Fruit fly (Drosophila melanogaster) whole organism, pupa: ENCODE data around the gene CG15046.
A peak's percentile ranks its signal among the peaks of the same experiment; 100 is the strongest.

Experiments
- CG10348 ChIP-seq: fragments of 200-800 bp; sonication (Bioruptor generic); IDR thresholded peaks from 2 replicates; pipeline ENCODE4 v1.3.6; 2022; ENCODE audit warnings: missing biosample characterization, missing genetic modification characterization
- CG12605 ChIP-seq: fragments of 200-800 bp; sonication (Bioruptor generic); IDR thresholded peaks from 2 replicates; pipeline ENCODE4 v1.3.6; 2022; ENCODE audit warnings: missing biosample characterization, missing genetic modification characterization
- CG13204 ChIP-seq: fragments of 200-800 bp; sonication (Bioruptor generic); optimal IDR thresholded peaks from 2 replicates; lab custom pipeline; 2018; ENCODE audit warnings: missing biosample characterization, mild to moderate bottlenecking, missing genetic modification characterization, moderate library complexity
- CG14655 ChIP-seq: fragments of 200-800 bp; sonication (Bioruptor generic); optimal IDR thresholded peaks from 3 replicates; lab custom pipeline; 2017; ENCODE audit warnings: mild to moderate bottlenecking, missing biosample characterization, missing genetic modification reagents, missing genetic modification characterization
- CG15710 ChIP-seq: fragments of 200-800 bp; sonication (Bioruptor generic); optimal IDR thresholded peaks from 2 replicates; lab custom pipeline; 2018; ENCODE audit warnings: missing biosample characterization, mild to moderate bottlenecking, missing genetic modification characterization, moderate library complexity
- CG17806 ChIP-seq: fragments of 200-800 bp; sonication (Bioruptor generic); optimal IDR thresholded peaks from 2 replicates; lab custom pipeline; 2018; ENCODE audit warnings: missing biosample characterization, mild to moderate bottlenecking, missing genetic modification characterization, moderate library complexity
- CG32121 ChIP-seq: fragments of 200-800 bp; sonication (Bioruptor generic); IDR thresholded peaks from 2 replicates; pipeline ENCODE4 v1.3.6; 2022; ENCODE audit warnings: missing biosample characterization, missing genetic modification characterization
- CG34367 ChIP-seq: fragments of 200-800 bp; sonication (Bioruptor generic); optimal IDR thresholded peaks from 2 replicates; lab custom pipeline; 2018; ENCODE audit warnings: missing biosample characterization, mild to moderate bottlenecking, missing genetic modification characterization
- CG4496 ChIP-seq: fragments of 200-800 bp; sonication (Bioruptor generic); IDR thresholded peaks from 3 replicates; pipeline ENCODE4 v1.3.6; 2022; ENCODE audit warnings: missing biosample characterization, missing genetic modification characterization
- CG8159 ChIP-seq: fragments of 200-800 bp; sonication (Bioruptor generic); optimal IDR thresholded peaks from 3 replicates; lab custom pipeline; 2018; ENCODE audit warnings: missing biosample characterization, mild to moderate bottlenecking, missing genetic modification characterization, moderate library complexity
- CG8301 ChIP-seq: fragments of 200-800 bp; sonication (Bioruptor generic); optimal IDR thresholded peaks from 2 replicates; lab custom pipeline; 2018; ENCODE audit warnings: missing biosample characterization, mild to moderate bottlenecking, missing genetic modification characterization
- CG9948 ChIP-seq: fragments of 200-800 bp; sonication (Bioruptor generic); optimal IDR thresholded peaks from 2 replicates; lab custom pipeline; 2018; ENCODE audit warnings: missing biosample characterization, mild to moderate bottlenecking, missing genetic modification characterization, moderate library complexity
- D1 ChIP-seq: fragments of 200-800 bp; sonication (Bioruptor generic); optimal IDR thresholded peaks from 2 replicates; lab custom pipeline; 2018; ENCODE audit warnings: missing biosample characterization, mild to moderate bottlenecking, missing genetic modification characterization, moderate library complexity
- EcR ChIP-seq: fragments of 200-800 bp; sonication (Bioruptor generic); optimal IDR thresholded peaks from 3 replicates; lab custom pipeline; 2019; ENCODE audit warnings: missing biosample characterization, missing genetic modification characterization, mild to moderate bottlenecking, moderate library complexity, missing genetic modification reagents
- Ets98B ChIP-seq: fragments of 200-800 bp; sonication (Bioruptor generic); IDR thresholded peaks from 2 replicates; pipeline ENCODE4 v1.3.6; 2022; ENCODE audit warnings: missing biosample characterization, missing genetic modification characterization
- Pif1A ChIP-seq: fragments of 200-800 bp; sonication (Bioruptor generic); optimal IDR thresholded peaks from 3 replicates; lab custom pipeline; 2016; ENCODE audit warnings: missing biosample characterization, missing genetic modification characterization
- Pif1B ChIP-seq: fragments of 200-800 bp; sonication (Bioruptor generic); optimal IDR thresholded peaks from 3 replicates; lab custom pipeline; 2016; ENCODE audit warnings: missing biosample characterization, missing genetic modification characterization
- Snoo ChIP-seq: fragments of 200-800 bp; sonication (Bioruptor generic); optimal IDR thresholded peaks from 3 replicates; lab custom pipeline; 2017; ENCODE audit warnings: missing biosample characterization, mild to moderate bottlenecking, missing genetic modification characterization, inconsistent platforms
- fd96Ca ChIP-seq: fragments of 200-800 bp; sonication (Bioruptor generic); IDR thresholded peaks from 3 replicates; pipeline ENCODE4 v1.3.6; 2022; ENCODE audit warnings: missing biosample characterization, missing genetic modification characterization
- gl ChIP-seq: fragments of 200-800 bp; sonication (Bioruptor generic); optimal IDR thresholded peaks from 2 replicates; lab custom pipeline; 2018; ENCODE audit warnings: missing biosample characterization, mild to moderate bottlenecking, missing genetic modification characterization
- rn ChIP-seq: fragments of 200-800 bp; sonication (Bioruptor generic); IDR thresholded peaks from 2 replicates; pipeline ENCODE4 v1.3.6; 2022; ENCODE audit warnings: missing biosample characterization, missing genetic modification characterization

The CG15046 gene

DNA sequence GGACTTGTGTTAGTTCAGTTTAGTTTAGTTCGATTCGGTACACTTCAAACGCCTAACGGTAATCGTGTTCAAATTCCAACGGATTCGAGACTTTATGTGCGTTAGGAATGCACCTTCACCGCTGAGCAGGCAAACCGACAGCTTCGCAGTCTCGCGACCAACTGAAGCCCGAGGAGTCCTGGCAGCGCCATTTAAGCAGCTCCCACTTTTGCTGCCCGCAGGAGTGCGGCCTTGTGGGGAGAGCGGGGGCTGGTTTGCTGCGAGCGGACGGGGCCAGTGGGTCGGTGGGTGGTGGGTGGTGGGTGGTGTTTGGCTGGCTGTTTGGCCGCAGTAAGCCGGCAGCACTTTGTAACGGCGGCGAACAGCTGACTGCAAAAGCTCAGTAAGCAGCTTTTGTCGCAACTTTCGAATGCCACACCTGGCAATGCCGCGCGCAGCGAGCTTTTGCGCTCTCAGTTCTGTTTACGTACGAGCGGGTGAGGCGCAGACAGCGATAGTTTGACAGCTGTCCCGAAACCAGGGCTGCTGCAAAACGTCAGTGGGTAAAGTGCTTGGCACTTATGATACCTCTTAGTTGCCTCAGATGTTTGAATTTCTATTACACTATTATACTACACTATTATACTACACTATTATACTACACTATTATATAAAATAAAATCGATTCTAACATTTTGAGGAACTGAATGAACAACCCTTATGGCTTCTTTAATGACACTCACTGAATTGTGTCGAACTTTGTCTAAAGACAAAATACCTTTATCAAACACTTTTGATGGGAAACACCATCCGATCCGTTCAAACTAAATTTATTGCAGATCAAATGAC, 9.9 kb downstream of the CG15046 start, which contains the start of gene CG32547:
Gene CG32547 (minus strand): TSS at position 181 of the 828 bp plus-strand sequence.
- no peak for TF ChIP-seq Snoo (tag; lab: Kevin White, UChicago)
- no peak for TF ChIP-seq fd96Ca (GFP tag; lab: Robert Waterston, UW)
- TF ChIP-seq D1 (tag; lab: Kevin White, UChicago) = no peak
- TF ChIP-seq CG10348 (GFP tag; lab: Robert Waterston, UW) = no peak
- TF ChIP-seq CG32121 (GFP tag; lab: Robert Waterston, UW) = 0 out of 2 replicates have a peak, but pooled peaks have one; percentile 22
- TF ChIP-seq CG17806 (tag; lab: Kevin White, UChicago) = peak; percentile 32
- TF ChIP-seq CG34367 (tag; lab: Kevin White, UChicago) = no peak
- no peak for TF ChIP-seq gl (tag; lab: Kevin White, UChicago)
- peak; percentile 18 for TF ChIP-seq CG8159 (tag; lab: Kevin White, UChicago)
- no peak for TF ChIP-seq CG13204 (GFP tag; lab: Kevin White, UChicago)
- peak; percentile 13 for TF ChIP-seq Pif1B (GFP tag; lab: Kevin White, UChicago)
- TF ChIP-seq Pif1A (GFP tag; lab: Kevin White, UChicago) = peak; percentile 21
- no peak for TF ChIP-seq EcR
- peak; percentile 19 for TF ChIP-seq CG8301
- TF ChIP-seq CG4496 (GFP tag; lab: Robert Waterston, UW) = peak; percentile 42; the same call in 2 of the 3 replicates
- TF ChIP-seq Ets98B (GFP tag; lab: Robert Waterston, UW) = peak; percentile 28; the same call in 1 of the 2 replicates
- no peak for TF ChIP-seq CG12605 (GFP tag; lab: Robert Waterston, UW)
- no peak for TF ChIP-seq CG15710 (tag; lab: Kevin White, UChicago)
- no peak for TF ChIP-seq CG9948 (tag; lab: Kevin White, UChicago)
- TF ChIP-seq rn = no peak
- TF ChIP-seq CG14655 = peak; percentile 3
- TF ChIP-seq, all 21 proteins: peak for 9

DNA sequence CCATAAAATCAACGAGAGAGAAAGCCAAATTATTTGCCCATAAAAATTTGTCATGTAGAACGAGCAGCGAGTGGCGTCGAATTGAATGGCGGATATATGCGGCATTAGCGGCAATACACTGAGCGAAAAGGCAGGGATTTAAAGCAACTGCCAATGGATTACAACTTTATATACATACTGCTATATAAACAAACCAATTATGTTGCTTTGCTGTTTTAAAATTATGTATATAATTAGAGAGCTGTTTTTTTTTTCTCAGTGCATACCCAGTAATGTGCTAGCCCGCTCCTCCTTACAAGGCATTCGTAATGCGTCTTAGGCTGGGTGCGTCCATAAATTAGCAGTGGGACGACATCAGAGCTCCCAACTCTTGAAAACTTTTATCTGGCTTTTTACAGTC, 21.5 kb downstream of the CG15046 start:
- TF ChIP-seq CG14655 = no peak
- TF ChIP-seq CG4496 (GFP tag; lab: Robert Waterston, UW) = no peak
- no peak for TF ChIP-seq gl (tag; lab: Kevin White, UChicago)
- no peak for TF ChIP-seq CG32121 (GFP tag; lab: Robert Waterston, UW)
- TF ChIP-seq CG17806 (tag; lab: Kevin White, UChicago) = no peak
- TF ChIP-seq fd96Ca (GFP tag; lab: Robert Waterston, UW) = no peak
- TF ChIP-seq CG15710 (tag; lab: Kevin White, UChicago) = no peak
- TF ChIP-seq rn = no peak
- TF ChIP-seq Snoo (tag; lab: Kevin White, UChicago) = no peak

DNA sequence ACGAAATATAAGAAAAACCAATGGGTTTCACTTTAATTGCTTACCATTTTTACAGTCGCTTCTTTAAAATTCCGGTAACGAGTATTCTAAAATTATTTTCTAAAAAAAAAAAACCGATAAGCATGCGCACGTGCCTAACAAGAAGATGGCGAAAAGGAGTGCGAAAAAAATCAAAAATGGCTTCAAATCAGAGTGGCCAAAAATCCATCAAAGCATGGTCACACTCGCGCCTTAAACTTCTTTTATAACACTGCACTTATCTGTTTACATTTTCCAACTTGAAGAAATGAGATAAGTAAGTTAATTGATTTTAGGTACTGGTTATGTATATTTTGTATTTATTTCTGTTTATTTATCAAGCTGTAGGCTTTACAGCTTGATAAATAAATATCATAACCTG, 29.1 kb downstream of the CG15046 start, which contains the start of gene CG43843:
Gene CG43843 (minus strand): TSS at position 101 of the 400 bp plus-strand sequence.
- no peak for TF ChIP-seq CG34367 (tag; lab: Kevin White, UChicago)
- TF ChIP-seq Pif1A (GFP tag; lab: Kevin White, UChicago) = no peak
- TF ChIP-seq CG4496 (GFP tag; lab: Robert Waterston, UW) = no peak
- TF ChIP-seq Ets98B (GFP tag; lab: Robert Waterston, UW) = no peak
- TF ChIP-seq D1 (tag; lab: Kevin White, UChicago) = no peak
- TF ChIP-seq CG9948 (tag; lab: Kevin White, UChicago) = no peak
- TF ChIP-seq CG14655 = no peak
- no peak for TF ChIP-seq CG15710 (tag; lab: Kevin White, UChicago)
- no peak for TF ChIP-seq Snoo (tag; lab: Kevin White, UChicago)
- TF ChIP-seq CG10348 (GFP tag; lab: Robert Waterston, UW) = no peak
- no peak for TF ChIP-seq CG17806 (tag; lab: Kevin White, UChicago)
- no peak for TF ChIP-seq CG13204 (GFP tag; lab: Kevin White, UChicago)
- no peak for TF ChIP-seq Pif1B (GFP tag; lab: Kevin White, UChicago)
- TF ChIP-seq CG8301 = no peak
- TF ChIP-seq gl (tag; lab: Kevin White, UChicago) = no peak
- no peak for TF ChIP-seq CG8159 (tag; lab: Kevin White, UChicago)

DNA sequence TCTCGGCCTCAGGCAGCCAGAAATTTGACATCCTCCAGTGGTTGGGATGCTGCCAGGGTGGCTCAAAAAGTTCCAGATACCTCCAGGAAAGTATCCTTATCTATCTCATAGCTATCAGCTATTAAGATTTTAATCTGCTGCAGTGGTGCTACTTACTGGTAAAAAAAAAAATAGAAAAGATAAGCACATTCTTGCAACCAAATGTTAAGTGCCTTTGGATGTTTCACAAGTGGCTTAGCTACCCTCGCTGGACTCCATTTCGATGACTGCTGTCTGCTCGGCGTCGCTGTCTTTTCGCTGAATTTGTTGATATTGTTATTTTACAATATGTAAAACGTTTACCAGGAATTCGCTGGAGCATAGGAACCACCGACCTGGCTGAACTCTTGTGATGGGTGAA, 36.7 kb downstream of the CG15046 start:
- TF ChIP-seq CG4496 (GFP tag; lab: Robert Waterston, UW) = no peak
- no peak for TF ChIP-seq Pif1A (GFP tag; lab: Kevin White, UChicago)
- TF ChIP-seq CG14655 = no peak
- no peak for TF ChIP-seq CG32121 (GFP tag; lab: Robert Waterston, UW)
- no peak for TF ChIP-seq fd96Ca (GFP tag; lab: Robert Waterston, UW)
- no peak for TF ChIP-seq Ets98B (GFP tag; lab: Robert Waterston, UW)
- no peak for TF ChIP-seq CG10348 (GFP tag; lab: Robert Waterston, UW)
- no peak for TF ChIP-seq CG13204 (GFP tag; lab: Kevin White, UChicago)
- no peak for TF ChIP-seq CG34367 (tag; lab: Kevin White, UChicago)
- no peak for TF ChIP-seq Pif1B (GFP tag; lab: Kevin White, UChicago)
- TF ChIP-seq, all 21 proteins: peak for 0

DNA sequence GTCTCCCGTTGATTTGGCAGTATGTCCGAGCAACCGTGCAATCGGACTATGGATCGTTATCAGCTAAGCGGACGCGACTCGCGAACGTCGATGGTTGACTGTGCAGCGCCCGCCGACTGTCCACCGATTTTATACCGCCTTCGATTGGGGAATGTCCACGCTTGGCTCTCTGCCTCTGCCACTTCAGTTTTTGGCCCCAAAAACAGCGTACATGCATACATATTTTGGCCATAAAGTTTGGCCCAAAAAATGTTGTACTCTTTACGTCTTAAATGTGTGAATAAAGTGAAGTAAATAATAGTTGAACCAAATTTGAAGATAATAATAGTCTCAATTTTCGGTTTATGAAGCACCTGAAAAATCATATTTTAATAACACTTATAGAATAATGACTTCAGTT, 48.9 kb downstream of the CG15046 start, which contains the start of gene CG32548:
Gene CG32548 (minus strand): TSS at position 101 of the 400 bp plus-strand sequence.
- no peak for TF ChIP-seq D1 (tag; lab: Kevin White, UChicago)
- TF ChIP-seq CG4496 (GFP tag; lab: Robert Waterston, UW) = no peak
- TF ChIP-seq CG10348 (GFP tag; lab: Robert Waterston, UW) = no peak
- TF ChIP-seq CG12605 (GFP tag; lab: Robert Waterston, UW) = no peak
- no peak for TF ChIP-seq CG17806 (tag; lab: Kevin White, UChicago)
- TF ChIP-seq Pif1A (GFP tag; lab: Kevin White, UChicago) = no peak
- TF ChIP-seq Snoo (tag; lab: Kevin White, UChicago) = no peak
- TF ChIP-seq rn = no peak
- no peak for TF ChIP-seq CG15710 (tag; lab: Kevin White, UChicago)
